Fruit fly (Drosophila melanogaster) S2 (cell line): ENCODE data around the gene Mur29B.

Experiments used
- CG8478 ChIP-seq: fragments of >200 bp; optimal IDR thresholded peaks from 2 replicates; lab custom pipeline; 2018
- CTCF ChIP-seq, 2 experiments: fragments of >200 bp; optimal IDR thresholded peaks; 2 replicates each; lab custom pipeline; 2018

Mur29B gene

dm6 chr2L:8351864-8352263, at the start of gene Mur29B:
Mur29B (plus strand) TSS chr2L:8352187.
- TF ChIP-seq CG8478: no peak
- TF ChIP-seq CTCF (optimal IDR thresholded peaks at IDR 0.05; lab: Kevin White, UChicago): no peak

dm6 chr2L:8302766-8303479, 49.1 kb upstream of the Mur29B start, which contains the start of the genes wol and Scgalpha:
wol (minus strand) TSS chr2L:8302985.
Scgalpha (plus strand) TSS chr2L:8303429.
- TF ChIP-seq CTCF (optimal IDR thresholded peaks at IDR 0.05; lab: Kevin White, UChicago) (no peak), CG8478 (no peak)

DNA sequence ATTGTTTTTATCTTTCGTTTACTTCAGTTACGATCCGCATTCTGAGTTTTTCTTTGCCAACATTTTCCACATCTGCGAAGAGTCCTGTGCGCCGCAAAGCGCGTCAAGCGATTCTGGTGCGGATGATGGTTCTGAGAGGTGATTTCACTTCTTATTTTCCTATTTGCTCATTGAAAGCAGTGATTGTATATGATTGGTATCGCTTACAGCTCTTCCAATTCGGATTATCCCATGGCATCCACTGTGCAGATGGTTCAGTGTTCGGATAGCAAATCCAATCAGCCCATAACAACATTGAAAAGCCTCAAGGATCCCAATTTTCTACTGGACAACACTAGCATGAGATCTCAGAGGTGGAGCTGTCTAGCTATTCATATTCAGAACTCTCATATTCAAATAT, 47.4 kb upstream of the Mur29B start:
- TF ChIP-seq CTCF (optimal IDR thresholded peaks at IDR 0.05; lab: Kevin White, UChicago) (no peak), CG8478 (no peak)

DNA sequence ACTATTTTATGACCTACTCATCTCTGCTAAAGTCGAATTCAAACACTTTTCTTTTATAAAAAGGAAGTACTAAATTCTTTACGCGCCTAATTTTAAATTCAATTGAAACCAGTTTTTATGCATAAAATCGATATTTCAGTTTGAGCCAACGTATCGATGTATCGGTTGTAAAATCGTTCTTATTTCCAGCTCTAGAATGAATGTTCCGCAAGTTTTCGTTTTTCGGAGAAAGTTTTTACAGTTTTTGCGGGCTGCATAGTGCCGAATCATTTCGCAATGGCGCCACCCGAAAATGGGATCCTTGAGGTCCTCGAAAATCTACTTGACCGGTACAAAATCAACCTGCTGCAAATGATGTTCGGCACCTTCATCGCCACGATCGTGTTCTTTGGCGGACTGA, 46.6 kb upstream of the Mur29B start, which contains the start of gene CG7840:
Gene CG7840, plus strand, starts transcription at position 178 of the 400 bp plus-strand sequence.
- no peak for TF ChIP-seq CTCF (optimal IDR thresholded peaks at IDR 0.05; lab: Kevin White, UChicago)
- no peak for TF ChIP-seq CG8478

- TF ChIP-seq CTCF (optimal IDR thresholded peaks at IDR 0.05; lab: Kevin White, UChicago) (no peak), CG8478 (no peak)
Observed at dm6 chr2L:8307817-8308551, 44.0 kb upstream of the Mur29B start, which contains the start of the genes Ostgamma and Mettl14. Ostgamma (minus strand) TSS chr2L:8308192. Mettl14 (plus strand) TSS chr2L:8308427.

DNA sequence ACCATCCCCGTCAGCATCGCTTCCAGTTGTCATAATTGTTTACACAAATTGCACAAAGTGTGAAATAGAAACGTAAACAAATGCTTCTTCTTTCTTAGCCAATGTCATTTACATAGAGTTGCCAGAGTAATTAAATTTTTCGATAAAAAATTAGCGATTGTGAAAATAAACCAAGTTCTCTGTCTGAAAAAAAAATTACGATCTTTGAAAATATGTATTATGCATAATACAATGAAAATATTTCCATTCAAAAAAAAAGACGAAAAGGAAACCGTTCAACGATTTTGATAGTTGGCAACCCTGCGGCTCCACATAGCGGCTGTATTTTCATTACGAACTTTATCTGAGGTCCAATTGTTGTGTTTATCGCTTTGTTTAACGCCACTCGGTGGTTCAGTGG, 40.9 kb upstream of the Mur29B start, which contains the start of the genes CG7810 and CG7806:
Gene CG7810, minus strand, starts transcription at position 105 of the 400 bp plus-strand sequence.
Gene CG7806, plus strand, starts transcription at position 309 of the 400 bp plus-strand sequence.
- TF ChIP-seq CTCF (optimal IDR thresholded peaks at IDR 0.05; lab: Kevin White, UChicago) (no peak), CG8478 (no peak)

dm6 chr2L:8311741-8312140, 40.2 kb upstream of the Mur29B start:
- TF ChIP-seq CG8478 (no peak), CTCF (optimal IDR thresholded peaks at IDR 0.05; lab: Kevin White, UChicago) (no peak)

DNA sequence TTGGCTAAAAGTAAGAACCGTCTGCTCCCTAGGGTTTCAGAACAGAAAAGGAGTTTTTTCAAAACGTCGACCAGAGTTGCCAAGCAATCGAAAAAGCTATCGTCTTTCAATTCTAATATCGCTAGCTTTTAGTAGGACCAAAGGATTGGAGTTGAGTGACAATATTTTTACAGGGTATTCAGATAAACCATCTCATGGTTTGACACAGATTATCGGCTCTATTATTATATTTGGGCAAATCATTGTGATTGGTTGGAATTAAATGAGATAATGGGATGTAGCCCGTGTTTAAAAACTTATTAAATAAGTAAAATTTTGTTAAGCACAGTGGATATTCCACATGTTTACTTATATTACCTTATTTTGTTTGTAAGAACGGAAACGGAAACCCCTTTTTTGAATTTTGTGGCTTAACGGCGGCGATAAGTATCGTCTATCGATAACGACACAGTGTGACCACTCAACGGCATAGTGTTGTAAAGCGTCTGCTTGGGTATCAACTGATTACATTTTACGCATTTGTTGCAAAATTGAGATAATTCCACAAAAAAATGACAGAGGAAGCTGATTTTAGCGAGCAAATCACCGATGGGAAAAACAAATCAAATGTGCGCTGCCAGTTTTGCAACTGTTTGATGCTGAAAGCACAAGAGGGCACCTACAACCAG, 32.0 kb upstream of the Mur29B start, which contains the start of the genes mtsh and strat:
Gene mtsh, minus strand, starts transcription at position 51 of the 668 bp plus-strand sequence.
Gene strat, plus strand, starts transcription at position 471 of the 668 bp plus-strand sequence.
- TF ChIP-seq CTCF (optimal IDR thresholded peaks at IDR 0.05; lab: Kevin White, UChicago) (no peak), CG8478 (no peak)

- TF ChIP-seq CTCF (optimal IDR thresholded peaks at IDR 0.05; lab: Kevin White, UChicago): no peak
- TF ChIP-seq CG8478: no peak
Observed at dm6 chr2L:8325150-8325549, 26.8 kb upstream of the Mur29B start, which contains the start of gene CG7781. CG7781 (minus strand) TSS chr2L:8325409.

dm6 chr2L:8326414-8327271, 25.3 kb upstream of the Mur29B start:
- TF ChIP-seq CTCF (optimal IDR thresholded peaks at IDR 0.05; lab: Kevin White, UChicago): no peak
- TF ChIP-seq CG8478: no peak

- TF ChIP-seq CTCF (optimal IDR thresholded peaks at IDR 0.05; lab: Kevin White, UChicago) (no peak), CG8478 (no peak)
Observed at dm6 chr2L:8327272-8327555, 24.8 kb upstream of the Mur29B start, which contains the start of gene CG14275. CG14275 (plus strand) TSS chr2L:8327456.

DNA sequence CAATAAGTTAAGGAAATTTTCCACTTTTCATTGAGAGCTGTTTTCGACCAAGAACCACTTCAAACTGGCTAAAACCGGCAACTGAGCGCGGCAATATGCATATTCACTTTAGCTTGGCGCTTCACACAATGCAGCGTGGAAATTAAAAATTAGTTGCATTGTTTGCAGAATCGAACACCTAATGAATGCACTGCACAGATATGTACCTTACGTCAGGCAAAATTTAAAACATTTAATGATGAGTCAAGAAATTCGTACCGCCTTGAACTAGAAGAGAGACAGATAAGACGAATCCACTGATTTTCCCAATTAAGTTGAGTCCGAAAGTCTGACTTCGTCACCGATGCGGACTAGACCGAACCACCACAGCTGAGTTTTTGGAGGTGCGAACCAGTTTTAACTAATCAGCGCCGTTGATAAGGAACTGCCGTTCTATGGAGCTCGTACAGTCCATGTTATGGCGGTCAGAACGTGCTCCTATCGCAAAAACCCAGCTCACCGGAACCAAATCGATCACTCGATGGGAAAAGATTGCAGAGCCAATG, 24.1 kb upstream of the Mur29B start:
- TF ChIP-seq CG8478: no peak

dm6 chr2L:8328526-8329097, 23.4 kb upstream of the Mur29B start:
- TF ChIP-seq CTCF (optimal IDR thresholded peaks at IDR 0.05; lab: Kevin White, UChicago) (no peak), CG8478 (no peak)

- TF ChIP-seq CG8478 (no peak), CTCF (optimal IDR thresholded peaks at IDR 0.05; lab: Kevin White, UChicago) (no peak)
Observed at dm6 chr2L:8333185-8333584, 18.8 kb upstream of the Mur29B start.
